Fruit fly (Drosophila melanogaster): Measurements from ENCODE around the gene CG33509.
A peak's percentile ranks its signal among the peaks of the same experiment; 100 is the strongest.

Gene CG33509

DNA sequence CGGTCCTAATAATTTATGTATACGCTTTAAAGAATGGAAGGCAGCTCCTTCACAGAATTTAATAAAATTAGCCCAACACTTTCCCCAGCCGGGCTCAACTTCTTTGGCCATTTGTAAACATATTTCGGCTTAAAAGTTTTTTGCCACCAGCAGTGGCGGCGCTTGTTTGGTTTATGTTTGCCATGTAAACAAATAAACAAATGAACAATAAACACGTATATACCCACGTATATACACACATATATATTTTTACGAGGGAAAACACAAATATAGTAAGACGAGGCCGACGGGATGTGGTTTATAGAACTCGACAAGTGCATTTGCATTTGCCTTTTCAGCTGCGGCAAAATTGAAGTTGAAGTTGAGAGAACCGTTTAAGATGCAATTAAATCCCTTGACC, 48.6 kb downstream of the CG33509 start (continued):
- TF ChIP-seq CG17385 (GFP tag; optimal IDR thresholded peaks at IDR 0.05) (peak; percentile 15), scrt (GFP tag; optimal IDR thresholded peaks at IDR 0.05) (peak; percentile 55), HHEX (GFP tag; optimal IDR thresholded peaks at IDR 0.05) (peak; percentile 57), HLH54F (GFP tag; optimal IDR thresholded peaks at IDR 0.05) (no peak), kni (GFP tag; optimal IDR thresholded peaks at IDR 0.05) (peak; percentile 79), CG10209 (GFP tag; optimal IDR thresholded peaks at IDR 0.05) (peak; percentile 17), CoRest (tag; optimal IDR thresholded peaks at IDR 0.05) (peak; percentile 19), HLH3B (GFP tag; IDR thresholded peaks at IDR 0.05) (peak; percentile 30; the same call in 1 of the 2 replicates), unpg (GFP tag; optimal IDR thresholded peaks at IDR 0.05) (peak; percentile 31), CG17802 (tag; optimal IDR thresholded peaks at IDR 0.05) (peak; percentile 7), CG3407 (GFP tag; optimal IDR thresholded peaks at IDR 0.05) (peak; percentile 29), caup (GFP tag; optimal IDR thresholded peaks at IDR 0.05; ENCODE audit: severe bottlenecking) (peak; percentile 37), tap (tag; optimal IDR thresholded peaks at IDR 0.05) (peak; percentile 62), pb (GFP tag; optimal IDR thresholded peaks at IDR 0.05) (no peak), CG3847 (GFP tag; IDR thresholded peaks at IDR 0.05) (no peak), H2.0 (GFP tag; IDR thresholded peaks at IDR 0.05) (no peak), stc (GFP tag; IDR thresholded peaks at IDR 0.05) (peak; percentile 69; the same call in 1 of the 2 replicates), CG10274 (GFP tag; optimal IDR thresholded peaks at IDR 0.05) (peak; percentile 28), CG6765 (GFP tag; optimal IDR thresholded peaks at IDR 0.05) (peak; percentile 59), abd-A (tag; optimal IDR thresholded peaks at IDR 0.05) (no peak), CG12071 (GFP tag; optimal IDR thresholded peaks at IDR 0.05) (peak; percentile 84), amos (GFP tag; IDR thresholded peaks at IDR 0.05; ENCODE audit: partially characterized antibody) (no peak), CG11696 (GFP tag; IDR thresholded peaks at IDR 0.05) (peak; percentile 22; the same call in 1 of the 2 replicates), CG2875 (GFP tag; optimal IDR thresholded peaks at IDR 0.05) (peak; percentile 40), CG4328 (GFP tag; optimal IDR thresholded peaks at IDR 0.05) (peak; percentile 46), CG11398 (GFP tag; optimal IDR thresholded peaks at IDR 0.05) (peak; percentile 16), dan (GFP tag; IDR thresholded peaks at IDR 0.05) (no peak), CG16813 (GFP tag; IDR thresholded peaks at IDR 0.05; ENCODE audit: partially characterized antibody) (no peak), ci (GFP tag; IDR thresholded peaks at IDR 0.05) (peak; percentile 63; the same call in 1 of the 3 replicates), Sox100B (GFP tag; optimal IDR thresholded peaks at IDR 0.05) (peak; percentile 47), CG7745 (tag; optimal IDR thresholded peaks at IDR 0.05) (peak; percentile 36), CG13296 (GFP tag; optimal IDR thresholded peaks at IDR 0.05) (peak; percentile 33), CG15696 (tag; optimal IDR thresholded peaks at IDR 0.05) (peak; percentile 88), crc (GFP tag; optimal IDR thresholded peaks at IDR 0.05) (no peak), twi (tag; optimal IDR thresholded peaks at IDR 0.05) (peak; percentile 2), CG31441 (GFP tag; IDR thresholded peaks at IDR 0.05) (peak; percentile 50; the same call in 1 of the 2 replicates), Camta (GFP tag; optimal IDR thresholded peaks at IDR 0.05) (no peak), Bgb (GFP tag; IDR thresholded peaks at IDR 0.05; ENCODE audit: partially characterized antibody) (no peak), Xrp1 (GFP tag; IDR thresholded peaks at IDR 0.05) (peak; percentile 81), bsh (GFP tag; optimal IDR thresholded peaks at IDR 0.05) (peak in 1 of 2 experiments; percentile 23), CG2202 (tag; optimal IDR thresholded peaks at IDR 0.05) (peak; percentile 33), CG31365 (tag; optimal IDR thresholded peaks at IDR 0.05) (peak; percentile 53), sqz (GFP tag; optimal IDR thresholded peaks at IDR 0.05) (peak; percentile 77), CG17829 (tag; optimal IDR thresholded peaks at IDR 0.05) (peak; percentile 56), CG6254 (GFP tag; optimal IDR thresholded peaks at IDR 0.05) (peak; percentile 75), CG3838 (GFP tag; optimal IDR thresholded peaks at IDR 0.05) (no peak), Ets65A (GFP tag) (no peak), dmrt11E (tag; optimal IDR thresholded peaks at IDR 0.05) (no peak), NFAT (GFP tag; IDR thresholded peaks at IDR 0.05) (no peak), stwl (tag; optimal IDR thresholded peaks at IDR 0.05) (peak; percentile 8)
